Fruit fly (Drosophila melanogaster): ENCODE results near the gene mor.
A peak's percentile ranks its signal among the peaks of the same experiment; 100 is the strongest.

mor gene

dm6 chr3R:15933609-15934232 lies 39.0 kb downstream of the mor start, which contains the start of the genes CG5478 and blp (continued):
- TF ChIP-seq trh (GFP tag; optimal IDR thresholded peaks at IDR 0.05) = no peak
- no peak for TF ChIP-seq CG3838 (GFP tag; optimal IDR thresholded peaks at IDR 0.05)
- peak; percentile 69 for TF ChIP-seq inv (GFP tag; IDR thresholded peaks at IDR 0.05; ENCODE audit: partially characterized antibody)
- TF ChIP-seq gce (GFP tag; IDR thresholded peaks at IDR 0.05) = no peak
- TF ChIP-seq org-1 (GFP tag; optimal IDR thresholded peaks at IDR 0.05) = no peak
- no peak for TF ChIP-seq CG1233 (GFP tag; optimal IDR thresholded peaks at IDR 0.05)
- no peak for TF ChIP-seq nerfin-1 (tag; optimal IDR thresholded peaks at IDR 0.05)
- TF ChIP-seq Dip2 (GFP tag; IDR thresholded peaks at IDR 0.05) = no peak
- no peak for TF ChIP-seq gsb (GFP tag; IDR thresholded peaks at IDR 0.05)
- no peak for TF ChIP-seq CG11093 (GFP tag; IDR thresholded peaks at IDR 0.05)
- TF ChIP-seq NK7.1 (GFP tag; optimal IDR thresholded peaks at IDR 0.05) = no peak
- TF ChIP-seq CG17802 (tag; optimal IDR thresholded peaks at IDR 0.05) = no peak
- TF ChIP-seq phol (tag; optimal IDR thresholded peaks at IDR 0.05) = peak; percentile 2
- no peak for TF ChIP-seq kay (GFP tag; optimal IDR thresholded peaks at IDR 0.05)
- TF ChIP-seq toy (GFP tag; IDR thresholded peaks at IDR 0.05) = no peak
- no peak for TF ChIP-seq Taf1 (GFP tag; IDR thresholded peaks at IDR 0.05)
- TF ChIP-seq CG14965 (GFP tag; optimal IDR thresholded peaks at IDR 0.05; ENCODE audit: borderline replicate concordance) = no peak
- no peak for TF ChIP-seq Oli (tag; optimal IDR thresholded peaks at IDR 0.05)
- TF ChIP-seq az2 (GFP tag; optimal IDR thresholded peaks at IDR 0.05) = no peak
- TF ChIP-seq Poxn (GFP tag; IDR thresholded peaks at IDR 0.05) = no peak
- no peak for TF ChIP-seq CG6683 (GFP tag; optimal IDR thresholded peaks at IDR 0.05)
- no peak for TF ChIP-seq pnt (GFP tag; optimal IDR thresholded peaks at IDR 0.05)
- peak; percentile 96 for TF ChIP-seq HLH4C (GFP tag; IDR thresholded peaks at IDR 0.05; ENCODE audit: partially characterized antibody)
- TF ChIP-seq CG15479 (GFP tag; optimal IDR thresholded peaks at IDR 0.05) = no peak
- no peak for TF ChIP-seq CG10565 (GFP tag; optimal IDR thresholded peaks at IDR 0.05)
- no peak for TF ChIP-seq usp (GFP tag; optimal IDR thresholded peaks at IDR 0.05)
- no peak for TF ChIP-seq CG3281 (GFP tag; optimal IDR thresholded peaks at IDR 0.05)
- no peak for TF ChIP-seq crc (GFP tag; optimal IDR thresholded peaks at IDR 0.05)
- TF ChIP-seq Aef1 (GFP tag; IDR thresholded peaks at IDR 0.05) = no peak
- no peak for TF ChIP-seq H15 (GFP tag; IDR thresholded peaks at IDR 0.05)
- TF ChIP-seq CG3407 (GFP tag; optimal IDR thresholded peaks at IDR 0.05) = no peak
- no peak for TF ChIP-seq Bteb2 (GFP tag; optimal IDR thresholded peaks at IDR 0.05)
- TF ChIP-seq CG9215 (GFP tag; IDR thresholded peaks at IDR 0.05) = no peak
- no peak for TF ChIP-seq gem (tag; optimal IDR thresholded peaks at IDR 0.05)
- TF ChIP-seq Dek (tag; optimal IDR thresholded peaks at IDR 0.05) = no peak
- no peak for TF ChIP-seq grn (GFP tag; optimal IDR thresholded peaks at IDR 0.05)
- no peak for TF ChIP-seq D19A (tag; optimal IDR thresholded peaks at IDR 0.05)
- no peak for TF ChIP-seq wek (GFP tag; optimal IDR thresholded peaks at IDR 0.05)
- TF ChIP-seq CG4617 (GFP tag; optimal IDR thresholded peaks at IDR 0.05; ENCODE audit: borderline replicate concordance) = no peak
- TF ChIP-seq lmd (GFP tag; IDR thresholded peaks at IDR 0.05) = no peak
- TF ChIP-seq CG7987 (GFP tag; optimal IDR thresholded peaks at IDR 0.05) = no peak
- TF ChIP-seq CG4707 (GFP tag; optimal IDR thresholded peaks at IDR 0.05) = no peak
- no peak for TF ChIP-seq Mrtf (GFP tag; IDR thresholded peaks at IDR 0.05)
- no peak for TF ChIP-seq GATAe (GFP tag; conservative IDR thresholded peaks at IDR 0.05)
- no peak for TF ChIP-seq CG7786 (GFP tag; optimal IDR thresholded peaks at IDR 0.05)
- TF ChIP-seq tx (GFP tag; optimal IDR thresholded peaks at IDR 0.05) = no peak
- no peak for TF ChIP-seq CG3163 (GFP tag; optimal IDR thresholded peaks at IDR 0.05)
- no peak for TF ChIP-seq pfk (GFP tag; optimal IDR thresholded peaks at IDR 0.05)
- peak; percentile 92 for TF ChIP-seq bbx (GFP tag; IDR thresholded peaks at IDR 0.05; ENCODE audit: partially characterized antibody)
- no peak for TF ChIP-seq CG2202 (tag; optimal IDR thresholded peaks at IDR 0.05)
- TF ChIP-seq tna (GFP tag; IDR thresholded peaks at IDR 0.05; ENCODE audit: partially characterized antibody) = peak; percentile 91

Data from whole organism, embryonic.